Fruit fly (Drosophila melanogaster) whole organism, embryonic: ENCODE measurements around the gene unk.
A peak's percentile ranks its signal among the peaks of the same experiment; 100 is the strongest.

ENCODE experiments used
- Abd-B ChIP-seq: fragments of 200-800 bp; sonication (Bioruptor generic); optimal IDR thresholded peaks from 2 replicates; lab custom pipeline; 2018; ENCODE audit warnings: missing biosample characterization, mild to moderate bottlenecking, missing genetic modification characterization, moderate library complexity
- CG10366 ChIP-seq: fragments of 200-800 bp; sonication (Bioruptor generic); IDR thresholded peaks from 2 replicates; pipeline ENCODE4 v1.3.6; 2022; ENCODE audit warnings: missing biosample characterization, missing genetic modification characterization
- CG11560 ChIP-seq: fragments of 200-800 bp; sonication (Bioruptor generic); IDR thresholded peaks from 3 replicates; pipeline ENCODE4 v1.3.6; 2022; ENCODE audit warnings: missing biosample characterization, missing genetic modification characterization
- CG12071 ChIP-seq: fragments of 200-800 bp; sonication (Bioruptor generic); optimal IDR thresholded peaks from 3 replicates; lab custom pipeline; 2018; ENCODE audit warnings: missing biosample characterization, mild to moderate bottlenecking, missing genetic modification characterization
- CG12104 ChIP-seq: fragments of 200-800 bp; sonication (Bioruptor generic); optimal IDR thresholded peaks from 3 replicates; lab custom pipeline; 2016; ENCODE audit warnings: missing biosample characterization, missing genetic modification characterization
- CG12744 ChIP-seq: fragments of 200-800 bp; sonication (Bioruptor generic); optimal IDR thresholded peaks from 2 replicates; lab custom pipeline; 2016; ENCODE audit warnings: missing biosample characterization, missing genetic modification characterization
- CG15269 ChIP-seq: fragments of 200-800 bp; sonication (Bioruptor generic); optimal IDR thresholded peaks from 2 replicates; lab custom pipeline; 2018; ENCODE audit warnings: missing biosample characterization, mild to moderate bottlenecking, missing genetic modification characterization, moderate library complexity
- CG17612 ChIP-seq: fragments of 200-800 bp; sonication (Bioruptor generic); IDR thresholded peaks from 2 replicates; pipeline ENCODE4 v1.3.6; 2022; ENCODE audit warnings: missing biosample characterization, missing genetic modification characterization
- CG17912 ChIP-seq: fragments of 200-800 bp; sonication (Bioruptor generic); optimal IDR thresholded peaks from 2 replicates; lab custom pipeline; 2018; ENCODE audit warnings: missing biosample characterization, mild to moderate bottlenecking, missing genetic modification characterization
- CG18011 ChIP-seq: fragments of 200-800 bp; sonication (Bioruptor generic); optimal IDR thresholded peaks from 2 replicates; lab custom pipeline; 2017; ENCODE audit warnings: missing biosample characterization, missing genetic modification characterization, mild to moderate bottlenecking, moderate library complexity, missing genotype
- CG18619 ChIP-seq: fragments of 200-800 bp; sonication (Bioruptor generic); optimal IDR thresholded peaks from 3 replicates; lab custom pipeline; 2017; ENCODE audit warnings: missing biosample characterization, mild to moderate bottlenecking, missing genetic modification characterization
- CG2116 ChIP-seq: fragments of 200-800 bp; sonication (Bioruptor generic); optimal IDR thresholded peaks from 3 replicates; lab custom pipeline; 2018; ENCODE audit warnings: missing biosample characterization, mild to moderate bottlenecking, missing genetic modification characterization
- CG3065 ChIP-seq: fragments of 200-800 bp; sonication (Bioruptor generic); optimal IDR thresholded peaks from 2 replicates; lab custom pipeline; 2016; ENCODE audit warnings: missing biosample characterization, missing genetic modification characterization
- CG31224 ChIP-seq: fragments of 200-800 bp; sonication (Bioruptor generic); IDR thresholded peaks from 2 replicates; pipeline ENCODE4 v1.3.6; 2022; ENCODE audit warnings: missing biosample characterization, missing genetic modification characterization
- CG3847 ChIP-seq: fragments of 200-800 bp; sonication (Bioruptor generic); IDR thresholded peaks from 2 replicates; pipeline ENCODE4 v1.3.6; 2022; ENCODE audit warnings: missing biosample characterization, missing genetic modification characterization
- CG4360 ChIP-seq: fragments of 200-800 bp; sonication (Bioruptor generic); IDR thresholded peaks from 2 replicates; pipeline ENCODE4 v1.3.6; 2022; ENCODE audit warnings: missing biosample characterization, missing genetic modification characterization
- CG4617 ChIP-seq: fragments of 200-800 bp; sonication (Bioruptor generic); optimal IDR thresholded peaks from 3 replicates; lab custom pipeline; 2016; ENCODE audit warnings: missing biosample characterization, missing genetic modification characterization, borderline replicate concordance
- CG4707 ChIP-seq: fragments of 200-800 bp; sonication (Bioruptor generic); optimal IDR thresholded peaks from 2 replicates; lab custom pipeline; 2018; ENCODE audit warnings: missing biosample characterization, mild to moderate bottlenecking, missing genetic modification characterization, moderate library complexity
- CG5245 ChIP-seq: fragments of 200-800 bp; sonication (Bioruptor generic); optimal IDR thresholded peaks from 3 replicates; lab custom pipeline; 2016; ENCODE audit warnings: missing biosample characterization, missing genetic modification characterization
- CG8089 ChIP-seq: fragments of 200-800 bp; sonication (Bioruptor generic); optimal IDR thresholded peaks from 3 replicates; lab custom pipeline; 2016; ENCODE audit warnings: missing biosample characterization, missing genetic modification characterization
- E2f2 ChIP-seq: fragments of 200-800 bp; sonication (Bioruptor generic); IDR thresholded peaks from 2 replicates; pipeline ENCODE4 v1.3.6; 2022; ENCODE audit warnings: missing biosample characterization, missing genetic modification characterization
- Fer3 ChIP-seq: fragments of 200-800 bp; sonication (Bioruptor generic); optimal IDR thresholded peaks from 2 replicates; lab custom pipeline; 2018; ENCODE audit warnings: missing biosample characterization, mild to moderate bottlenecking, missing genetic modification characterization, moderate library complexity
- Hr39 ChIP-seq: fragments of >200 bp; optimal IDR thresholded peaks from 2 replicates; lab custom pipeline; 2017
- Kr ChIP-seq: fragments of 200-800 bp; sonication (Bioruptor generic); optimal IDR thresholded peaks from 2 replicates; lab custom pipeline; 2017; ENCODE audit warnings: missing biosample characterization, mild to moderate bottlenecking, missing genetic modification characterization
- MTF-1 ChIP-seq: fragments of 200-800 bp; sonication (Bioruptor generic); optimal IDR thresholded peaks from 2 replicates; lab custom pipeline; 2018; ENCODE audit warnings: missing biosample characterization, mild to moderate bottlenecking, missing genetic modification characterization, borderline replicate concordance
- Myb ChIP-seq: fragments of 200-800 bp; sonication (Bioruptor generic); optimal IDR thresholded peaks from 2 replicates; lab custom pipeline; 2016; ENCODE audit warnings: missing biosample characterization, missing genetic modification characterization
- Sox100B ChIP-seq: fragments of 200-800 bp; sonication (Bioruptor generic); optimal IDR thresholded peaks from 3 replicates; lab custom pipeline; 2018; ENCODE audit warnings: missing biosample characterization, mild to moderate bottlenecking, missing genetic modification characterization
- Tbp ChIP-seq: fragments of >200 bp; optimal IDR thresholded peaks from 2 replicates; lab custom pipeline; 2018; ENCODE audit warnings: missing biosample characterization, missing genetic modification characterization
- ap ChIP-seq: fragments of 200-800 bp; sonication (Bioruptor generic); IDR thresholded peaks from 2 replicates; pipeline ENCODE4 v1.3.6; 2022; ENCODE audit warnings: missing biosample characterization, missing genetic modification characterization
- ara ChIP-seq: fragments of 200-800 bp; sonication (Bioruptor generic); IDR thresholded peaks from 2 replicates; pipeline ENCODE4 v1.3.6; 2022; ENCODE audit warnings: missing biosample characterization, missing genetic modification characterization
- bbx ChIP-seq: fragments of 200-800 bp; sonication (Bioruptor generic); IDR thresholded peaks from 2 replicates; pipeline ENCODE4 v1.3.6; 2022; ENCODE audit warnings: missing biosample characterization, missing genetic modification characterization; ENCODE audit not compliant: partially characterized antibody
- bigmax ChIP-seq: fragments of 200-800 bp; sonication (Bioruptor generic); optimal IDR thresholded peaks from 2 replicates; lab custom pipeline; 2018; ENCODE audit warnings: missing biosample characterization, mild to moderate bottlenecking, missing genetic modification characterization
- bowl ChIP-seq: fragments of 200-800 bp; sonication (Bioruptor generic); IDR thresholded peaks from 2 replicates; pipeline ENCODE4 v1.3.6; 2022; ENCODE audit warnings: missing biosample characterization, missing genetic modification characterization
- cas ChIP-seq: fragments of 200-800 bp; sonication (Bioruptor generic); IDR thresholded peaks from 2 replicates; pipeline ENCODE4 v1.3.6; 2022; ENCODE audit warnings: missing biosample characterization, missing genetic modification characterization
- cg ChIP-seq: fragments of 200-800 bp; sonication (Bioruptor generic); optimal IDR thresholded peaks from 3 replicates; lab custom pipeline; 2019; ENCODE audit warnings: missing biosample characterization, mild to moderate bottlenecking, missing genetic modification characterization, moderate library complexity
- ci ChIP-seq: fragments of 200-800 bp; sonication (Bioruptor generic); IDR thresholded peaks from 3 replicates; pipeline ENCODE4 v1.3.6; 2022; ENCODE audit warnings: missing biosample characterization, missing genetic modification characterization
- cwo ChIP-seq: fragments of 200-800 bp; sonication (Bioruptor generic); optimal IDR thresholded peaks from 3 replicates; lab custom pipeline; 2017; ENCODE audit warnings: missing biosample characterization, missing genetic modification characterization, mild to moderate bottlenecking, moderate library complexity, missing genetic modification reagents
- exex ChIP-seq: fragments of 200-800 bp; sonication (Bioruptor generic); optimal IDR thresholded peaks from 4 replicates; lab custom pipeline; 2018; ENCODE audit warnings: missing biosample characterization, mild to moderate bottlenecking, missing genetic modification characterization, moderate library complexity
- fd64A ChIP-seq: fragments of 200-800 bp; sonication (Bioruptor generic); optimal IDR thresholded peaks from 3 replicates; lab custom pipeline; 2018; ENCODE audit warnings: missing biosample characterization, mild to moderate bottlenecking, missing genetic modification characterization
- grn ChIP-seq: fragments of 200-800 bp; sonication (Bioruptor generic); optimal IDR thresholded peaks from 3 replicates; lab custom pipeline; 2017; ENCODE audit warnings: missing biosample characterization, missing genetic modification characterization
- gro ChIP-seq: fragments of 200-800 bp; sonication (Bioruptor generic); optimal IDR thresholded peaks from 2 replicates; lab custom pipeline; 2016; ENCODE audit warnings: missing biosample characterization, missing genetic modification characterization
- klu ChIP-seq: fragments of 200-800 bp; sonication (Bioruptor generic); IDR thresholded peaks from 2 replicates; pipeline ENCODE4 v1.3.6; 2022; ENCODE audit warnings: missing biosample characterization, missing genetic modification characterization
- lilli ChIP-seq: fragments of 200-800 bp; sonication (Bioruptor generic); optimal IDR thresholded peaks from 3 replicates; lab custom pipeline; 2016; ENCODE audit warnings: missing biosample characterization, missing genetic modification characterization
- luna ChIP-seq: fragments of 200-800 bp; sonication (Bioruptor generic); optimal IDR thresholded peaks from 2 replicates; lab custom pipeline; 2016; ENCODE audit warnings: missing biosample characterization, missing genetic modification characterization
- nerfin-1 ChIP-seq: fragments of 200-800 bp; sonication (Bioruptor generic); optimal IDR thresholded peaks from 3 replicates; lab custom pipeline; 2019; ENCODE audit warnings: missing biosample characterization, mild to moderate bottlenecking, missing genetic modification characterization, moderate library complexity
- p53 ChIP-seq: fragments of 200-800 bp; sonication (Bioruptor generic); optimal IDR thresholded peaks from 2 replicates; lab custom pipeline; 2016; ENCODE audit warnings: missing biosample characterization, missing genetic modification characterization
- stc ChIP-seq: fragments of 200-800 bp; sonication (Bioruptor generic); IDR thresholded peaks from 2 replicates; pipeline ENCODE4 v1.3.6; 2022; ENCODE audit warnings: missing biosample characterization, missing genetic modification characterization
- tio ChIP-seq: fragments of 200-800 bp; sonication (Bioruptor generic); optimal IDR thresholded peaks from 2 replicates; lab custom pipeline; 2017; ENCODE audit warnings: missing biosample characterization, missing genetic modification characterization, inconsistent platforms
- unpg ChIP-seq: fragments of 200-800 bp; sonication (Bioruptor generic); optimal IDR thresholded peaks from 3 replicates; lab custom pipeline; 2018; ENCODE audit warnings: missing biosample characterization, mild to moderate bottlenecking, missing genetic modification characterization, moderate library complexity
- wdn ChIP-seq: fragments of 200-800 bp; sonication (Bioruptor generic); IDR thresholded peaks from 2 replicates; pipeline ENCODE4 v1.3.6; 2022; ENCODE audit warnings: missing biosample characterization, missing genetic modification characterization
- wor ChIP-seq: fragments of 200-800 bp; sonication (Bioruptor generic); IDR thresholded peaks from 2 replicates; pipeline ENCODE4 v1.3.6; 2022; ENCODE audit warnings: missing biosample characterization, missing genetic modification characterization
- zen2 ChIP-seq: fragments of 200-800 bp; sonication (Bioruptor generic); IDR thresholded peaks from 3 replicates; pipeline ENCODE4 v1.3.6; 2022; ENCODE audit warnings: missing biosample characterization, missing genetic modification characterization; ENCODE audit not compliant: partially characterized antibody

Gene unk

DNA sequence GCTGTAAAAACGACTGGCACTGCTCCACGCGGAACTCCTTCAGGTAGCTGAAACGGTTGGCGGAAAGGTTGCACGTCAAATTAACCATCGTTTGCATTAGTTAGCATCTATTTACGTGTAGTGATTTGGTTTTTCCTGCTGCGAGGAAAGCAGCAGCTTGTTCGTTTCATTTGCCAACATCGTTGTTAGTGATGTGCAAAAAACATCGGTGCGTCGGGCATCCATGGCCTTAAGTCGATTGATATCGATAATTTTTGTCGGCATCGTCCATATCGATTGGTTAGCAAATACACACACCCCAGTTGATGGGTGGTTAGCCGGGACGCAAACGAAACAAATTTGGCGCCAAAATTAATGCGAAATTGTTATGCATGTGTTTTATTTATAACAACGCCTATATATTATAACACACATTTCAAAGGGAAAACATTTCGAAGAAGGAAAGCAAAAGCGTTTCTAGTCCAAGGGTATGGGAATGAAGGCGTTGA, at the start of gene unk:
TSS of gene unk (minus strand) at position 199 of the 488 bp plus-strand sequence.
- peak; percentile 50 for TF ChIP-seq CG3847 (GFP tag; lab: Robert Waterston, UW)
- no peak for TF ChIP-seq ara (GFP tag; lab: Robert Waterston, UW)
- TF ChIP-seq unpg = no peak
- TF ChIP-seq stc (GFP tag; lab: Robert Waterston, UW) = no peak
- no peak for TF ChIP-seq CG18011
- TF ChIP-seq p53 (GFP tag; lab: Kevin White, UChicago) = no peak
- TF ChIP-seq CG15269 (tag; lab: Kevin White, UChicago) = no peak
- TF ChIP-seq cwo (GFP tag; lab: Kevin White, UChicago) = no peak
- TF ChIP-seq CG8089 (GFP tag; lab: Kevin White, UChicago) = no peak
- no peak for TF ChIP-seq ap
- TF ChIP-seq Sox100B (GFP tag; lab: Kevin White, UChicago) = no peak
- no peak for TF ChIP-seq bowl (GFP tag; lab: Robert Waterston, UW)
- TF ChIP-seq E2f2 = peak; percentile 95
- peak; percentile 62 for TF ChIP-seq Myb (GFP tag; lab: Kevin White, UChicago)
- no peak for TF ChIP-seq CG12071 (GFP tag; lab: Kevin White, UChicago)
- peak; percentile 97 for TF ChIP-seq zen2
- no peak for TF ChIP-seq tio (GFP tag; lab: Kevin White, UChicago)
- no peak for TF ChIP-seq cg
- peak; percentile 98 for TF ChIP-seq bbx (GFP tag; lab: Robert Waterston, UW)
- peak; percentile 84 for TF ChIP-seq CG2116 (GFP tag; lab: Kevin White, UChicago)
- no peak for TF ChIP-seq CG12744 (GFP tag; lab: Kevin White, UChicago)
- TF ChIP-seq CG18619 (GFP tag; lab: Kevin White, UChicago) = no peak
- TF ChIP-seq MTF-1 (GFP tag; lab: Kevin White, UChicago) = no peak
- TF ChIP-seq CG5245 (GFP tag; lab: Kevin White, UChicago) = no peak
- TF ChIP-seq grn = no peak
- peak; percentile 87; the same call in 2 of the 3 replicates for TF ChIP-seq CG11560 (tag; lab: Robert Waterston, UW)
- no peak for TF ChIP-seq Hr39
- TF ChIP-seq bigmax (GFP tag; lab: Kevin White, UChicago) = no peak
- no peak for TF ChIP-seq wdn
- TF ChIP-seq CG17912 = no peak
- no peak for TF ChIP-seq Abd-B
- TF ChIP-seq fd64A (GFP tag; lab: Kevin White, UChicago) = no peak
- TF ChIP-seq Kr (GFP tag; lab: Kevin White, UChicago) = no peak
- TF ChIP-seq nerfin-1 (tag; lab: Kevin White, UChicago) = no peak
- TF ChIP-seq klu (GFP tag; lab: Robert Waterston, UW) = no peak
- TF ChIP-seq ci (GFP tag; lab: Robert Waterston, UW) = peak; percentile 42; the same call in 1 of the 3 replicates
- no peak for TF ChIP-seq wor
- TF ChIP-seq CG31224 (GFP tag; lab: Robert Waterston, UW) = no peak
- no peak for TF ChIP-seq Tbp (GFP tag; lab: Kevin White, UChicago)
- no peak for TF ChIP-seq CG3065 (GFP tag; lab: Kevin White, UChicago)
- no peak for TF ChIP-seq exex
- peak; percentile 50 for TF ChIP-seq luna
- TF ChIP-seq CG4360 = no peak
- peak; percentile 54 for TF ChIP-seq gro (GFP tag; lab: Kevin White, UChicago)
- TF ChIP-seq lilli (GFP tag; lab: Kevin White, UChicago) = peak; percentile 17
- TF ChIP-seq cas (GFP tag; lab: Robert Waterston, UW) = no peak
- TF ChIP-seq CG10366 (GFP tag; lab: Robert Waterston, UW) = 0 out of 2 replicates have a peak, but pooled peaks have one; percentile 10
- TF ChIP-seq CG12104 = no peak
- peak; percentile 27 for TF ChIP-seq CG4617
- TF ChIP-seq CG17612 = no peak
- no peak for TF ChIP-seq CG4707 (GFP tag; lab: Kevin White, UChicago)
- no peak for TF ChIP-seq Fer3 (tag; lab: Kevin White, UChicago)
